Fruit fly (Drosophila melanogaster) S2 (cell line): Measurements from ENCODE around the gene CG10462.

ENCODE experiments used
- CG8478 ChIP-seq: fragments of >200 bp; optimal IDR thresholded peaks from 2 replicates; lab custom pipeline; 2018
- CTCF ChIP-seq, 2 experiments: fragments of >200 bp; optimal IDR thresholded peaks; 2 replicates each; lab custom pipeline; 2018

Gene CG10462

dm6 chr2L:19735635-19736109 lies at the start of gene CG10462, which contains the start of gene Nf-YB:
Gene CG10462 (minus strand): TSS chr2L:19735980.
Gene Nf-YB (plus strand): TSS chr2L:19736044.
- TF ChIP-seq CTCF (optimal IDR thresholded peaks at IDR 0.05; lab: Kevin White, UChicago) (peak; percentile 46 to 50), CG8478 (lab: Kevin White, UChicago) (no peak)

dm6 chr2L:19784827-19785569 lies 49.2 kb upstream of the CG10462 start:
- TF ChIP-seq CTCF (optimal IDR thresholded peaks at IDR 0.05; lab: Kevin White, UChicago) (no peak), CG8478 (lab: Kevin White, UChicago) (no peak)

dm6 chr2L:19774278-19774677 lies 38.5 kb upstream of the CG10462 start:
- TF ChIP-seq CTCF (optimal IDR thresholded peaks at IDR 0.05; lab: Kevin White, UChicago), result no peak
- TF ChIP-seq CG8478 (lab: Kevin White, UChicago), result no peak

- TF ChIP-seq CTCF (optimal IDR thresholded peaks at IDR 0.05; lab: Kevin White, UChicago) (no peak), CG8478 (lab: Kevin White, UChicago) (no peak)
Measured at dm6 chr2L:19769703-19770102, 33.9 kb upstream of the CG10462 start.

- TF ChIP-seq CTCF (optimal IDR thresholded peaks at IDR 0.05; lab: Kevin White, UChicago), result no peak
- no peak for TF ChIP-seq CG8478 (lab: Kevin White, UChicago)
Measured at dm6 chr2L:19768967-19769366, 33.2 kb upstream of the CG10462 start, which contains the start of gene bsh. Gene bsh (minus strand): TSS chr2L:19769067.

dm6 chr2L:19765406-19765805 lies 29.6 kb upstream of the CG10462 start:
- TF ChIP-seq CTCF (optimal IDR thresholded peaks at IDR 0.05; lab: Kevin White, UChicago) (no peak), CG8478 (lab: Kevin White, UChicago) (no peak)

dm6 chr2L:19764581-19765136 lies 28.9 kb upstream of the CG10462 start:
- TF ChIP-seq CTCF (optimal IDR thresholded peaks at IDR 0.05; lab: Kevin White, UChicago) (no peak), CG8478 (lab: Kevin White, UChicago) (no peak)

dm6 chr2L:19763773-19764580 lies 28.2 kb upstream of the CG10462 start, which contains the start of gene fbp:
Gene fbp (minus strand): TSS chr2L:19764136.
- TF ChIP-seq CG8478 (lab: Kevin White, UChicago) (no peak), CTCF (optimal IDR thresholded peaks at IDR 0.05; lab: Kevin White, UChicago) (no peak)

dm6 chr2L:19763446-19763772 lies 27.6 kb upstream of the CG10462 start:
- no peak for TF ChIP-seq CTCF (optimal IDR thresholded peaks at IDR 0.05; lab: Kevin White, UChicago)
- no peak for TF ChIP-seq CG8478 (lab: Kevin White, UChicago)

- TF ChIP-seq CTCF (optimal IDR thresholded peaks at IDR 0.05; lab: Kevin White, UChicago) (no peak), CG8478 (lab: Kevin White, UChicago) (no peak)
Measured at dm6 chr2L:19758511-19759128, 22.8 kb upstream of the CG10462 start, which contains the start of the genes CG10628 and Dus3. Gene CG10628 (minus strand): TSS chr2L:19758615. Gene Dus3 (plus strand): TSS chr2L:19758879.

dm6 chr2L:19756716-19757115 lies 20.9 kb upstream of the CG10462 start, which contains the start of gene CG10631:
Gene CG10631 (minus strand): TSS chr2L:19756904.
- TF ChIP-seq CTCF (optimal IDR thresholded peaks at IDR 0.05; lab: Kevin White, UChicago) (no peak), CG8478 (lab: Kevin White, UChicago) (no peak)

dm6 chr2L:19756040-19756439 lies 20.3 kb upstream of the CG10462 start:
- TF ChIP-seq CG8478 (lab: Kevin White, UChicago) (no peak), CTCF (optimal IDR thresholded peaks at IDR 0.05; lab: Kevin White, UChicago) (no peak)

- TF ChIP-seq CTCF (optimal IDR thresholded peaks at IDR 0.05; lab: Kevin White, UChicago), result no peak
Measured at dm6 chr2L:19755015-19755414, 19.2 kb upstream of the CG10462 start.

dm6 chr2L:19750571-19750970 lies 14.8 kb upstream of the CG10462 start:
- no peak for TF ChIP-seq CTCF (optimal IDR thresholded peaks at IDR 0.05; lab: Kevin White, UChicago)
- TF ChIP-seq CG8478 (lab: Kevin White, UChicago), result no peak
